Fruit fly (Drosophila melanogaster) whole organism, embryonic: Measurements from ENCODE around the gene aqz.

Experiments
- CG10147 ChIP-seq: fragments of 200-800 bp; sonication (Bioruptor generic); optimal IDR thresholded peaks from 2 replicates; lab custom pipeline; 2019; ENCODE audit warnings: missing biosample characterization, mild to moderate bottlenecking, missing genetic modification characterization, moderate library complexity
- CG10959 ChIP-seq: fragments of 200-800 bp; sonication (Bioruptor generic); IDR thresholded peaks from 2 replicates; pipeline ENCODE4 v1.3.6; 2022; ENCODE audit warnings: missing biosample characterization, missing genetic modification characterization
- CG11504 ChIP-seq: fragments of 200-800 bp; sonication (Bioruptor generic); optimal IDR thresholded peaks from 3 replicates; lab custom pipeline; 2019; ENCODE audit warnings: missing biosample characterization, mild to moderate bottlenecking, missing genetic modification characterization, moderate library complexity
- CG12744 ChIP-seq: fragments of 200-800 bp; sonication (Bioruptor generic); optimal IDR thresholded peaks from 2 replicates; lab custom pipeline; 2016; ENCODE audit warnings: missing biosample characterization, missing genetic modification characterization
- CG13624 ChIP-seq: fragments of 200-800 bp; sonication (Bioruptor generic); optimal IDR thresholded peaks from 2 replicates; lab custom pipeline; 2016; ENCODE audit warnings: missing biosample characterization, missing genetic modification characterization
- CG16779 ChIP-seq: fragments of 200-800 bp; sonication (Bioruptor generic); IDR thresholded peaks from 2 replicates; pipeline ENCODE4 v1.3.6; 2022; ENCODE audit warnings: missing biosample characterization, missing genetic modification characterization
- CG16815 ChIP-seq: fragments of 200-800 bp; sonication (Bioruptor generic); optimal IDR thresholded peaks from 3 replicates; lab custom pipeline; 2017; ENCODE audit warnings: missing biosample characterization, mild to moderate bottlenecking, missing genetic modification characterization
- CG18011 ChIP-seq: fragments of 200-800 bp; sonication (Bioruptor generic); optimal IDR thresholded peaks from 2 replicates; lab custom pipeline; 2017; ENCODE audit warnings: missing biosample characterization, missing genetic modification characterization, mild to moderate bottlenecking, moderate library complexity, missing genotype
- CG2202 ChIP-seq: fragments of 200-800 bp; sonication (Bioruptor generic); optimal IDR thresholded peaks from 2 replicates; lab custom pipeline; 2018; ENCODE audit warnings: missing biosample characterization, mild to moderate bottlenecking, missing genetic modification characterization
- CG2712 ChIP-seq: fragments of 200-800 bp; optimal IDR thresholded peaks from 3 replicates; lab custom pipeline; 2019; ENCODE audit warnings: missing biosample characterization, mild to moderate bottlenecking, missing genetic modification characterization, moderate library complexity
- CG30020 ChIP-seq: fragments of 200-800 bp; optimal IDR thresholded peaks from 2 replicates; lab custom pipeline; 2019; ENCODE audit warnings: missing biosample characterization, mild to moderate bottlenecking, missing genetic modification characterization, moderate library complexity
- CG3163 ChIP-seq: fragments of 200-800 bp; sonication (Bioruptor generic); optimal IDR thresholded peaks from 3 replicates; lab custom pipeline; 2016; ENCODE audit warnings: missing biosample characterization, missing genetic modification characterization
- CG33213 ChIP-seq: fragments of 200-800 bp; sonication (Bioruptor generic); optimal IDR thresholded peaks from 3 replicates; lab custom pipeline; 2016; ENCODE audit warnings: missing biosample characterization, missing genetic modification characterization
- CG7556 ChIP-seq: fragments of 200-800 bp; sonication (Bioruptor generic); optimal IDR thresholded peaks from 2 replicates; lab custom pipeline; 2017; ENCODE audit warnings: missing biosample characterization, mild to moderate bottlenecking, missing genetic modification characterization
- CG8924 ChIP-seq: fragments of 200-800 bp; optimal IDR thresholded peaks from 3 replicates; lab custom pipeline; 2019; ENCODE audit warnings: missing biosample characterization, mild to moderate bottlenecking, missing genetic modification characterization, moderate library complexity
- CTCF ChIP-seq: fragments of 200-800 bp; sonication (Bioruptor generic); optimal IDR thresholded peaks from 2 replicates; lab custom pipeline; 2017; ENCODE audit warnings: missing biosample characterization, mild to moderate bottlenecking, missing genetic modification characterization, moderate library complexity
- Chrac-16 ChIP-seq: fragments of 200-800 bp; sonication (Bioruptor generic); optimal IDR thresholded peaks from 3 replicates; lab custom pipeline; 2016; ENCODE audit warnings: missing biosample characterization, missing genetic modification characterization
- CoRest ChIP-seq: fragments of 200-800 bp; sonication (Bioruptor generic); optimal IDR thresholded peaks from 3 replicates; lab custom pipeline; 2018; ENCODE audit warnings: missing biosample characterization, mild to moderate bottlenecking, missing genetic modification characterization, moderate library complexity
- D ChIP-seq, 2 experiments: fragments of 200-800 bp in 1 of 2; fragments of >200 bp in 1 of 2; sonication (Bioruptor generic) in 1 of 2; optimal IDR thresholded peaks; 2 replicates in 1 of 2; 3 replicates in 1 of 2; lab custom pipeline; 2017; ENCODE audit warnings: mild to moderate bottlenecking in 1 of 2, missing biosample characterization in 1 of 2, missing genetic modification characterization in 1 of 2, missing genetic modification reagents in 1 of 2
- Dad ChIP-seq: fragments of 200-800 bp; sonication (Bioruptor generic); optimal IDR thresholded peaks from 3 replicates; lab custom pipeline; 2016; ENCODE audit warnings: missing biosample characterization, missing genetic modification characterization
- Dek ChIP-seq: fragments of 200-800 bp; sonication (Bioruptor generic); optimal IDR thresholded peaks from 3 replicates; lab custom pipeline; 2019; ENCODE audit warnings: missing biosample characterization, mild to moderate bottlenecking, missing genetic modification characterization, moderate library complexity
- Fer3 ChIP-seq: fragments of 200-800 bp; sonication (Bioruptor generic); optimal IDR thresholded peaks from 2 replicates; lab custom pipeline; 2018; ENCODE audit warnings: missing biosample characterization, mild to moderate bottlenecking, missing genetic modification characterization, moderate library complexity
- HLH4C ChIP-seq: fragments of 200-800 bp; sonication (Bioruptor generic); IDR thresholded peaks from 3 replicates; pipeline ENCODE4 v1.3.6; 2022; ENCODE audit warnings: missing biosample characterization, missing genetic modification characterization; ENCODE audit not compliant: partially characterized antibody
- MESR4 ChIP-seq: fragments of 200-800 bp; sonication (Bioruptor generic); optimal IDR thresholded peaks from 2 replicates; lab custom pipeline; 2018; ENCODE audit warnings: missing biosample characterization, mild to moderate bottlenecking, missing genetic modification characterization, moderate library complexity
- Mad ChIP-seq: fragments of 200-800 bp; sonication (Bioruptor generic); optimal IDR thresholded peaks from 2 replicates; lab custom pipeline; 2016; ENCODE audit warnings: missing biosample characterization, missing genetic modification characterization
- Meics ChIP-seq: fragments of 200-800 bp; sonication (Bioruptor generic); optimal IDR thresholded peaks from 2 replicates; lab custom pipeline; 2017; ENCODE audit warnings: missing biosample characterization, mild to moderate bottlenecking, missing genetic modification characterization
- NFAT ChIP-seq: fragments of 200-800 bp; sonication (Bioruptor generic); IDR thresholded peaks from 2 replicates; pipeline ENCODE4 v1.3.6; 2022; ENCODE audit warnings: missing biosample characterization, missing genetic modification characterization
- Nf-YA ChIP-seq: fragments of 200-800 bp; sonication (Bioruptor generic); IDR thresholded peaks from 2 replicates; pipeline ENCODE4 v1.3.6; 2022; ENCODE audit warnings: missing biosample characterization, missing genetic modification characterization
- Tbp ChIP-seq: fragments of >200 bp; optimal IDR thresholded peaks from 2 replicates; lab custom pipeline; 2018; ENCODE audit warnings: missing biosample characterization, missing genetic modification characterization
- cas ChIP-seq: fragments of 200-800 bp; sonication (Bioruptor generic); IDR thresholded peaks from 2 replicates; pipeline ENCODE4 v1.3.6; 2022; ENCODE audit warnings: missing biosample characterization, missing genetic modification characterization
- cato ChIP-seq: fragments of 200-800 bp; sonication (Bioruptor generic); optimal IDR thresholded peaks from 2 replicates; lab custom pipeline; 2016; ENCODE audit warnings: missing biosample characterization, missing genetic modification characterization, borderline replicate concordance
- chn ChIP-seq: fragments of 200-800 bp; sonication (Bioruptor generic); optimal IDR thresholded peaks from 2 replicates; lab custom pipeline; 2016; ENCODE audit warnings: missing biosample characterization, missing genetic modification characterization
- crc ChIP-seq: fragments of 200-800 bp; sonication (Bioruptor generic); optimal IDR thresholded peaks from 2 replicates; lab custom pipeline; 2016; ENCODE audit warnings: missing biosample characterization, missing genetic modification characterization
- dati ChIP-seq: fragments of 200-800 bp; sonication (Bioruptor generic); IDR thresholded peaks from 2 replicates; pipeline ENCODE4 v1.3.6; 2022; ENCODE audit warnings: missing biosample characterization, missing genetic modification characterization
- dm ChIP-seq: fragments of 200-800 bp; sonication (Bioruptor generic); optimal IDR thresholded peaks from 3 replicates; lab custom pipeline; 2016; ENCODE audit warnings: missing biosample characterization, missing genetic modification characterization
- dysf ChIP-seq: fragments of 200-800 bp; sonication (Bioruptor generic); IDR thresholded peaks from 3 replicates; pipeline ENCODE4 v1.3.6; 2022; ENCODE audit warnings: missing biosample characterization, missing genetic modification characterization
- ems ChIP-seq: fragments of 200-800 bp; sonication (Bioruptor generic); optimal IDR thresholded peaks from 3 replicates; lab custom pipeline; 2016; ENCODE audit warnings: missing biosample characterization, missing genetic modification characterization
- hb ChIP-seq: fragments of 200-800 bp; sonication (Bioruptor generic); IDR thresholded peaks from 3 replicates; pipeline ENCODE4 v1.3.6; 2022; ENCODE audit warnings: missing biosample characterization, missing genetic modification characterization; ENCODE audit not compliant: partially characterized antibody
- jumu ChIP-seq: fragments of 200-800 bp; sonication (Bioruptor generic); optimal IDR thresholded peaks from 3 replicates; lab custom pipeline; 2016; ENCODE audit warnings: missing biosample characterization, missing genetic modification characterization
- lov ChIP-seq, 2 experiments: fragments of 200-800 bp in 1 of 2; fragments of >200 bp in 1 of 2; sonication (Bioruptor generic) in 1 of 2; IDR thresholded peaks in 1 of 2; optimal IDR thresholded peaks in 1 of 2; 2 replicates in 1 of 2; 3 replicates in 1 of 2; pipeline versions ENCODE4 v1.3.6 to Lab custom; 2017 to 2022; ENCODE audit warnings: missing biosample characterization in 1 of 2, missing genetic modification characterization in 1 of 2
- nmo ChIP-seq: fragments of 200-800 bp; sonication (Bioruptor generic); optimal IDR thresholded peaks from 2 replicates; lab custom pipeline; 2018; ENCODE audit warnings: missing biosample characterization, mild to moderate bottlenecking, missing genetic modification characterization, moderate library complexity
- otp ChIP-seq: fragments of 200-800 bp; sonication (Bioruptor generic); IDR thresholded peaks from 3 replicates; pipeline ENCODE4, ENCODE4 v1.3.6; 2022; ENCODE audit warnings: missing biosample characterization, missing genetic modification characterization
- pfk ChIP-seq: fragments of 200-800 bp; sonication (Bioruptor generic); optimal IDR thresholded peaks from 2 replicates; lab custom pipeline; 2018; ENCODE audit warnings: missing biosample characterization, mild to moderate bottlenecking, missing genetic modification characterization, moderate library complexity
- ro ChIP-seq: fragments of 200-800 bp; sonication (Bioruptor generic); IDR thresholded peaks from 2 replicates; pipeline ENCODE4 v1.3.6; 2022; ENCODE audit warnings: missing biosample characterization, missing genetic modification characterization
- run ChIP-seq: fragments of 200-800 bp; sonication (Bioruptor generic); optimal IDR thresholded peaks from 3 replicates; lab custom pipeline; 2018; ENCODE audit warnings: missing biosample characterization, mild to moderate bottlenecking, missing genetic modification characterization
- sima ChIP-seq: fragments of 200-800 bp; sonication (Bioruptor generic); optimal IDR thresholded peaks from 2 replicates; lab custom pipeline; 2016; ENCODE audit warnings: missing biosample characterization, missing genetic modification characterization
- sr ChIP-seq: fragments of 200-800 bp; sonication (Bioruptor generic); IDR thresholded peaks from 3 replicates; pipeline ENCODE4 v1.3.6; 2022; ENCODE audit warnings: missing biosample characterization, missing genetic modification characterization
- stwl ChIP-seq: fragments of 200-800 bp; sonication (Bioruptor generic); optimal IDR thresholded peaks from 3 replicates; lab custom pipeline; 2018; ENCODE audit warnings: missing biosample characterization, mild to moderate bottlenecking, missing genetic modification characterization, moderate library complexity
- tna ChIP-seq: fragments of 200-800 bp; sonication (Bioruptor generic); IDR thresholded peaks from 2 replicates; pipeline ENCODE4 v1.3.6; 2022; ENCODE audit warnings: missing biosample characterization, missing genetic modification characterization; ENCODE audit not compliant: partially characterized antibody
- z ChIP-seq: fragments of 200-800 bp; sonication (Bioruptor generic); IDR thresholded peaks from 3 replicates; pipeline ENCODE4 v1.3.6; 2022; ENCODE audit warnings: missing biosample characterization, missing genetic modification characterization
- zf30C ChIP-seq: fragments of 200-800 bp; sonication (Bioruptor generic); optimal IDR thresholded peaks from 3 replicates; lab custom pipeline; 2018; ENCODE audit warnings: missing biosample characterization, mild to moderate bottlenecking, missing genetic modification characterization

Gene aqz

dm6 chr3R:8862662-8863082 lies 42.2 kb upstream of the aqz start (continued):
- TF ChIP-seq CG11504 (tag; lab: Kevin White, UChicago) (no peak), z (GFP tag; lab: Robert Waterston, UW) (no peak), Fer3 (no peak), pfk (no peak), sima (GFP tag; lab: Kevin White, UChicago) (no peak), tna (GFP tag; lab: Robert Waterston, UW) (peak; percentile 86), NFAT (GFP tag; lab: Robert Waterston, UW) (no peak), CG8924 (tag; lab: Kevin White, UChicago) (no peak), jumu (GFP tag; lab: Kevin White, UChicago) (no peak), CG3163 (no peak), HLH4C (GFP tag; lab: Robert Waterston, UW) (peak; percentile 81), CG16815 (GFP tag; lab: Kevin White, UChicago) (no peak), hb (peak; percentile 80; the same call in 1 of the 3 replicates), D (optimal IDR thresholded peaks at IDR 0.05; lab: Kevin White, UChicago) (no peak), D (GFP tag; optimal IDR thresholded peaks at IDR 0.05; lab: Kevin White, UChicago) (no peak), CG13624 (GFP tag; lab: Kevin White, UChicago) (no peak), dati (GFP tag; lab: Robert Waterston, UW) (no peak), Mad (GFP tag; lab: Kevin White, UChicago) (no peak), lov (optimal IDR thresholded peaks at IDR 0.05; lab: Kevin White, UChicago) (no peak), lov (GFP tag; IDR thresholded peaks at IDR 0.05; lab: Robert Waterston, UW) (no peak), stwl (tag; lab: Kevin White, UChicago) (no peak), CG18011 (no peak), CG16779 (GFP tag; lab: Robert Waterston, UW) (no peak), CG2202 (no peak), CG12744 (GFP tag; lab: Kevin White, UChicago) (no peak), Dek (tag; lab: Kevin White, UChicago) (no peak), Nf-YA (GFP tag; lab: Robert Waterston, UW) (no peak), ems (GFP tag; lab: Kevin White, UChicago) (no peak), zf30C (GFP tag; lab: Kevin White, UChicago) (no peak), CoRest (tag; lab: Kevin White, UChicago) (no peak), CTCF (GFP tag; lab: Kevin White, UChicago) (no peak), CG7556 (GFP tag; lab: Kevin White, UChicago) (no peak), dysf (GFP tag; lab: Robert Waterston, UW) (no peak), otp (GFP tag; lab: Robert Waterston, UW) (no peak), CG10147 (GFP tag; lab: Kevin White, UChicago) (no peak), run (tag; lab: Kevin White, UChicago) (no peak), CG10959 (no peak), CG2712 (no peak), ro (GFP tag; lab: Robert Waterston, UW) (no peak), nmo (GFP tag; lab: Kevin White, UChicago) (no peak), Tbp (GFP tag; lab: Kevin White, UChicago) (no peak), dm (no peak), sr (GFP tag; lab: Robert Waterston, UW) (no peak), cas (GFP tag; lab: Robert Waterston, UW) (no peak), Meics (no peak), cato (GFP tag; lab: Kevin White, UChicago) (no peak), crc (GFP tag; lab: Kevin White, UChicago) (no peak), CG30020 (tag; lab: Kevin White, UChicago) (no peak), Dad (GFP tag; lab: Kevin White, UChicago) (no peak), chn (no peak), Chrac-16 (no peak), CG33213 (GFP tag; lab: Kevin White, UChicago) (no peak), MESR4 (GFP tag; lab: Kevin White, UChicago) (no peak)
